Fruit fly (Drosophila melanogaster) whole organism, embryonic: ENCODE data around the gene Ublcp1.

Experiments
- B-H1 ChIP-seq: fragments of 200-800 bp; sonication (Bioruptor generic); IDR thresholded peaks from 3 replicates; pipeline ENCODE4 v1.3.6; 2022; ENCODE audit warnings: missing biosample characterization, missing genetic modification characterization
- CG11085 ChIP-seq: fragments of 200-800 bp; sonication (Bioruptor generic); IDR thresholded peaks from 2 replicates; pipeline ENCODE4 v1.3.6; 2022; ENCODE audit warnings: missing biosample characterization, missing genetic modification characterization
- CG11695 ChIP-seq: fragments of 200-800 bp; sonication (Bioruptor generic); IDR thresholded peaks from 3 replicates; pipeline ENCODE4 v1.3.6; 2022; ENCODE audit warnings: missing biosample characterization, missing genetic modification characterization
- CG12744 ChIP-seq: fragments of 200-800 bp; sonication (Bioruptor generic); optimal IDR thresholded peaks from 2 replicates; lab custom pipeline; 2016; ENCODE audit warnings: missing biosample characterization, missing genetic modification characterization
- CG13123 ChIP-seq: fragments of 200-800 bp; sonication (Bioruptor generic); optimal IDR thresholded peaks from 2 replicates; lab custom pipeline; 2016; ENCODE audit warnings: missing biosample characterization, missing genetic modification characterization
- CG13296 ChIP-seq: fragments of 200-800 bp; sonication (Bioruptor generic); optimal IDR thresholded peaks from 3 replicates; lab custom pipeline; 2018; ENCODE audit warnings: missing biosample characterization, mild to moderate bottlenecking, missing genetic modification characterization
- CG15479 ChIP-seq: fragments of 200-800 bp; sonication (Bioruptor generic); optimal IDR thresholded peaks from 3 replicates; lab custom pipeline; 2019; ENCODE audit warnings: missing biosample characterization, mild to moderate bottlenecking, missing genetic modification characterization, moderate library complexity
- CG1602 ChIP-seq: fragments of 200-800 bp; sonication (Bioruptor generic); optimal IDR thresholded peaks from 3 replicates; lab custom pipeline; 2016; ENCODE audit warnings: missing biosample characterization, missing genetic modification characterization
- CG17385 ChIP-seq: fragments of 200-800 bp; sonication (Bioruptor generic); optimal IDR thresholded peaks from 3 replicates; lab custom pipeline; 2018; ENCODE audit warnings: missing biosample characterization, mild to moderate bottlenecking, missing genetic modification characterization
- CG2678 ChIP-seq: fragments of 200-800 bp; sonication (Bioruptor generic); optimal IDR thresholded peaks from 3 replicates; lab custom pipeline; 2019; ENCODE audit warnings: missing biosample characterization, mild to moderate bottlenecking, missing genetic modification characterization, moderate library complexity
- CG2712 ChIP-seq: fragments of 200-800 bp; optimal IDR thresholded peaks from 3 replicates; lab custom pipeline; 2019; ENCODE audit warnings: missing biosample characterization, mild to moderate bottlenecking, missing genetic modification characterization, moderate library complexity
- CG33557 ChIP-seq: fragments of 200-800 bp; sonication (Bioruptor generic); optimal IDR thresholded peaks from 2 replicates; lab custom pipeline; 2019; ENCODE audit warnings: missing biosample characterization, mild to moderate bottlenecking, missing genetic modification characterization, moderate library complexity
- CG4328 ChIP-seq: fragments of 200-800 bp; sonication (Bioruptor generic); optimal IDR thresholded peaks from 3 replicates; lab custom pipeline; 2017; ENCODE audit warnings: missing biosample characterization, missing genetic modification reagents, missing genetic modification characterization
- CG4404 ChIP-seq: fragments of 200-800 bp; sonication (Bioruptor generic); IDR thresholded peaks from 2 replicates; pipeline ENCODE4 v1.3.6; 2022; ENCODE audit warnings: missing biosample characterization, missing genetic modification characterization
- CG6689 ChIP-seq: fragments of 200-800 bp; sonication (Bioruptor generic); IDR thresholded peaks from 2 replicates; pipeline ENCODE4 v1.3.6; 2022; ENCODE audit warnings: missing biosample characterization, missing genetic modification characterization
- CG8290 ChIP-seq, 3 experiments: fragments of 200-800 bp; sonication (Bioruptor generic); optimal IDR thresholded peaks; 2 replicates each; lab custom pipeline; 2016 to 2019; ENCODE audit warnings: missing biosample characterization in 3 of 3, missing genetic modification characterization in 3 of 3, mild to moderate bottlenecking in 2 of 3, moderate library complexity in 1 of 3
- CG8478 ChIP-seq: fragments of >200 bp; optimal IDR thresholded peaks from 2 replicates; lab custom pipeline; 2018
- CTCF ChIP-seq: fragments of 200-800 bp; sonication (Bioruptor generic); optimal IDR thresholded peaks from 2 replicates; lab custom pipeline; 2017; ENCODE audit warnings: missing biosample characterization, mild to moderate bottlenecking, missing genetic modification characterization, moderate library complexity
- CoRest ChIP-seq: fragments of 200-800 bp; sonication (Bioruptor generic); optimal IDR thresholded peaks from 3 replicates; lab custom pipeline; 2018; ENCODE audit warnings: missing biosample characterization, mild to moderate bottlenecking, missing genetic modification characterization, moderate library complexity
- Dref ChIP-seq: fragments of 200-800 bp; sonication (Bioruptor generic); IDR thresholded peaks from 2 replicates; pipeline ENCODE4 v1.3.6; 2022; ENCODE audit warnings: missing biosample characterization, missing genetic modification characterization
- E2f1 ChIP-seq: fragments of 200-800 bp; sonication (Bioruptor generic); IDR thresholded peaks from 2 replicates; pipeline ENCODE4 v1.3.6; 2022; ENCODE audit warnings: missing biosample characterization, missing genetic modification characterization
- GATAe ChIP-seq: fragments of 200-800 bp; sonication (Bioruptor generic); conservative IDR thresholded peaks from 2 replicates; pipeline ENCODE4 v1.3.6; 2022; ENCODE audit warnings: missing biosample characterization, missing genetic modification characterization
- Lhr ChIP-seq: fragments of 200-800 bp; sonication (Bioruptor generic); optimal IDR thresholded peaks from 3 replicates; lab custom pipeline; 2017; ENCODE audit warnings: mild to moderate bottlenecking, missing biosample characterization, missing genetic modification reagents, missing genetic modification characterization
- Med ChIP-seq: fragments of 200-800 bp; sonication (Bioruptor generic); peaks from one replicate; lab custom pipeline; 2016; ENCODE audit warnings: missing biosample characterization, missing genetic modification characterization, mild to moderate bottlenecking, inconsistent platforms, moderate library complexity
- NC2β ChIP-seq: fragments of 200-800 bp; sonication (Bioruptor generic); optimal IDR thresholded peaks from 2 replicates; lab custom pipeline; 2016; ENCODE audit warnings: missing biosample characterization, missing genetic modification characterization
- Rfx ChIP-seq: fragments of 200-800 bp; sonication (Bioruptor generic); IDR thresholded peaks from 2 replicates; pipeline ENCODE4 v1.3.6; 2022; ENCODE audit warnings: missing biosample characterization, missing genetic modification characterization
- cwo ChIP-seq: fragments of 200-800 bp; sonication (Bioruptor generic); optimal IDR thresholded peaks from 3 replicates; lab custom pipeline; 2017; ENCODE audit warnings: missing biosample characterization, missing genetic modification characterization, mild to moderate bottlenecking, moderate library complexity, missing genetic modification reagents
- dan ChIP-seq: fragments of 200-800 bp; sonication (Bioruptor generic); IDR thresholded peaks from 2 replicates; pipeline ENCODE4 v1.3.6; 2022; ENCODE audit warnings: missing biosample characterization, missing genetic modification characterization
- ewg ChIP-seq: fragments of 200-800 bp; sonication (Bioruptor generic); optimal IDR thresholded peaks from 3 replicates; lab custom pipeline; 2017; ENCODE audit warnings: mild to moderate bottlenecking, missing biosample characterization, missing genetic modification reagents, missing genetic modification characterization
- exex ChIP-seq: fragments of 200-800 bp; sonication (Bioruptor generic); optimal IDR thresholded peaks from 4 replicates; lab custom pipeline; 2018; ENCODE audit warnings: missing biosample characterization, mild to moderate bottlenecking, missing genetic modification characterization, moderate library complexity
- ftz-f1 ChIP-seq: fragments of 200-800 bp; sonication (Bioruptor generic); optimal IDR thresholded peaks from 2 replicates; lab custom pipeline; 2016; ENCODE audit warnings: missing biosample characterization, missing genetic modification characterization
- grn ChIP-seq: fragments of 200-800 bp; sonication (Bioruptor generic); optimal IDR thresholded peaks from 3 replicates; lab custom pipeline; 2017; ENCODE audit warnings: missing biosample characterization, missing genetic modification characterization
- ham ChIP-seq: fragments of 200-800 bp; sonication (Bioruptor generic); IDR thresholded peaks from 2 replicates; pipeline ENCODE4 v1.3.6; 2022; ENCODE audit warnings: missing biosample characterization, missing genetic modification characterization
- lov ChIP-seq, 2 experiments: fragments of 200-800 bp in 1 of 2; fragments of >200 bp in 1 of 2; sonication (Bioruptor generic) in 1 of 2; IDR thresholded peaks in 1 of 2; optimal IDR thresholded peaks in 1 of 2; 2 replicates in 1 of 2; 3 replicates in 1 of 2; pipeline versions ENCODE4 v1.3.6 to Lab custom; 2017 to 2022; ENCODE audit warnings: missing biosample characterization in 1 of 2, missing genetic modification characterization in 1 of 2
- nau ChIP-seq: fragments of 200-800 bp; sonication (Bioruptor generic); optimal IDR thresholded peaks from 3 replicates; lab custom pipeline; 2017; ENCODE audit warnings: missing biosample characterization, mild to moderate bottlenecking, missing genetic modification characterization, missing genetic modification reagents
- p53 ChIP-seq: fragments of 200-800 bp; sonication (Bioruptor generic); optimal IDR thresholded peaks from 2 replicates; lab custom pipeline; 2016; ENCODE audit warnings: missing biosample characterization, missing genetic modification characterization
- prd ChIP-seq, 3 experiments: fragments of >200 bp in 2 of 3; fragments of 200-800 bp in 1 of 3; sonication (Bioruptor generic) in 1 of 3; optimal IDR thresholded peaks in 2 of 3; IDR thresholded peaks in 1 of 3; 2 replicates in 2 of 3; 3 replicates in 1 of 3; pipeline versions ENCODE4 v1.3.6 to Lab custom; 2017 to 2022; ENCODE audit warnings: missing biosample characterization in 1 of 3, missing genetic modification characterization in 1 of 3
- row ChIP-seq: fragments of 200-800 bp; sonication (Bioruptor generic); IDR thresholded peaks from 3 replicates; pipeline ENCODE4 v1.3.6; 2022; ENCODE audit warnings: missing biosample characterization, missing genetic modification characterization
- run ChIP-seq: fragments of 200-800 bp; sonication (Bioruptor generic); optimal IDR thresholded peaks from 3 replicates; lab custom pipeline; 2018; ENCODE audit warnings: missing biosample characterization, mild to moderate bottlenecking, missing genetic modification characterization
- sob ChIP-seq: fragments of 200-800 bp; sonication (Bioruptor generic); IDR thresholded peaks from 2 replicates; pipeline ENCODE4 v1.3.6; 2022; ENCODE audit warnings: missing biosample characterization, missing genetic modification characterization
- stwl ChIP-seq: fragments of 200-800 bp; sonication (Bioruptor generic); optimal IDR thresholded peaks from 3 replicates; lab custom pipeline; 2018; ENCODE audit warnings: missing biosample characterization, mild to moderate bottlenecking, missing genetic modification characterization, moderate library complexity
- sug ChIP-seq: fragments of 200-800 bp; optimal IDR thresholded peaks from 2 replicates; lab custom pipeline; 2019; ENCODE audit warnings: missing biosample characterization, mild to moderate bottlenecking, missing genetic modification characterization, moderate library complexity
- tna ChIP-seq: fragments of 200-800 bp; sonication (Bioruptor generic); IDR thresholded peaks from 2 replicates; pipeline ENCODE4 v1.3.6; 2022; ENCODE audit warnings: missing biosample characterization, missing genetic modification characterization; ENCODE audit not compliant: partially characterized antibody
- usp ChIP-seq: fragments of >200 bp; optimal IDR thresholded peaks from 2 replicates; lab custom pipeline; 2017; ENCODE audit warnings: missing biosample characterization, missing genetic modification characterization
- yki ChIP-seq: fragments of >200 bp; optimal IDR thresholded peaks from 3 replicates; lab custom pipeline; 2018
- zen2 ChIP-seq: fragments of 200-800 bp; sonication (Bioruptor generic); IDR thresholded peaks from 3 replicates; pipeline ENCODE4 v1.3.6; 2022; ENCODE audit warnings: missing biosample characterization, missing genetic modification characterization; ENCODE audit not compliant: partially characterized antibody
- zfh1 ChIP-seq: fragments of 200-800 bp; sonication (Bioruptor generic); IDR thresholded peaks from 3 replicates; pipeline ENCODE4 v1.3.6; 2022; ENCODE audit warnings: missing biosample characterization, missing genetic modification characterization
- zfh2 ChIP-seq: fragments of 200-800 bp; sonication (Bioruptor generic); optimal IDR thresholded peaks from 2 replicates; lab custom pipeline; 2016; ENCODE audit warnings: missing biosample characterization, missing genetic modification characterization

Ublcp1 gene

DNA sequence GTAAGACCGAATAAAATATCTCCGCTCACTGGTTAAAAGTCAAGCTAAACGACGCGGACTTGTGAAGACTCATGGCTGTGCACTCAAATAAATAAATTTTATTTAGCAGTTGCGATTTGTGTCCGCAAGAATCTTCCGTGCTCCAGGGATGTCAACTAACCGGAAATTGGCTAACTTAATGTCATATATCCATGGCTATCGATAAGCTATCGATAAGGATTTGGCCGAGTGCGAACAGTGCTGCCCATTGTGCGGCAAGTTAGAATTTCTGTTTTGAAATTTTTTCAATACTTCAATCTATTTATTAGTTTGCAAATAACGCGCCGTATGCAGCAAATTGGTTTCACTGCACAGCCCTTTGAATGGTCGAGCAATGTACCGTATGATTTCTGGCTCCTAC lies 7.4 kb upstream of the Ublcp1 start, which contains the start of gene p53 (continued):
- TF ChIP-seq row (GFP tag; lab: Robert Waterston, UW) (peak; percentile 55), stwl (tag; lab: Kevin White, UChicago) (peak; percentile 90), CG6689 (GFP tag; lab: Robert Waterston, UW) (0 out of 2 replicates have a peak, but pooled peaks have one; percentile 41), CG11085 (peak; percentile 70)

DNA sequence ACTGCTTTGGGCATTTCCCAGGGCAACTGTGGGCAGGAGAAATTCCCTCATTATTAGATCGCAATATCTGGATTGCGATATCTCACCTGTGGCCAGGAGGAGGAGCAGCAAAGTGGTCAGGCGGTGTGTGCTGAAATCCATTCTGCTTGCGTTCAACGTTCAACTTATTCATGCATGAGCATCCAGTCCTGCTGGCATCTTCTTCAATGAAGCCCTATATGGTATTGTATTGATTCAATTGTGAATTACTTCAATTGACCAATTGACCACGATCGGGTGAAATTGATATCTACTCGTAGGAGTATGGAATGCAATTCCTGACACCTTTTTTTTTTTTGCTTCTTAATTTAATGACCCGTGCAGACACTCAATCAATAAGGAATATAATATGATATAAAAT lies 5.2 kb upstream of the Ublcp1 start:
- TF ChIP-seq p53 (GFP tag; lab: Kevin White, UChicago) (no peak), prd (optimal IDR thresholded peaks at IDR 0.05; lab: Kevin White, UChicago) (no peak), prd (GFP tag; IDR thresholded peaks at IDR 0.05; lab: Robert Waterston, UW) (0 out of 3 replicates have a peak, but pooled peaks have one; percentile 4)

dm6 chr3R:23056753-23057152 lies 4.5 kb upstream of the Ublcp1 start:
- TF ChIP-seq grn (GFP tag; lab: Kevin White, UChicago), result peak; percentile 77
- no peak for TF ChIP-seq usp (GFP tag; lab: Kevin White, UChicago)
- peak; percentile 51 for TF ChIP-seq exex (tag; lab: Kevin White, UChicago)
- TF ChIP-seq Med, result peak; percentile 9
- TF ChIP-seq CG1602 (GFP tag; lab: Kevin White, UChicago), result no peak
- peak; percentile 39; the same call in 1 of the 2 replicates for TF ChIP-seq GATAe (GFP tag; lab: Robert Waterston, UW)
- TF ChIP-seq zen2 (GFP tag; lab: Robert Waterston, UW), result no peak
- no peak for TF ChIP-seq cwo (GFP tag; lab: Kevin White, UChicago)
- no peak for TF ChIP-seq CG12744 (GFP tag; lab: Kevin White, UChicago)
- no peak for TF ChIP-seq run
- no peak for TF ChIP-seq CG8290 (GFP tag; optimal IDR thresholded peaks at IDR 0.05; lab: Kevin White, UChicago)
- TF ChIP-seq CG8290 (tag; optimal IDR thresholded peaks at IDR 0.05; lab: Kevin White, UChicago), result no peak
- TF ChIP-seq lov (optimal IDR thresholded peaks at IDR 0.05; lab: Kevin White, UChicago), result no peak
- no peak for TF ChIP-seq lov (GFP tag; IDR thresholded peaks at IDR 0.05; lab: Robert Waterston, UW)
- no peak for TF ChIP-seq CG13123
- TF ChIP-seq CG17385 (GFP tag; lab: Kevin White, UChicago), result no peak
- TF ChIP-seq Rfx (GFP tag; lab: Robert Waterston, UW), result 0 out of 2 replicates have a peak, but pooled peaks have one; percentile 19
- TF ChIP-seq dan (GFP tag; lab: Robert Waterston, UW), result no peak
- peak; percentile 55 for TF ChIP-seq sug
- TF ChIP-seq tna (GFP tag; lab: Robert Waterston, UW), result no peak
- no peak for TF ChIP-seq CG4404 (GFP tag; lab: Robert Waterston, UW)
- no peak for TF ChIP-seq E2f1 (GFP tag; lab: Robert Waterston, UW)
- no peak for TF ChIP-seq zfh1
- TF ChIP-seq CG2712, result no peak
- TF ChIP-seq CG11695 (GFP tag; lab: Robert Waterston, UW), result no peak
- no peak for TF ChIP-seq ham (GFP tag; lab: Robert Waterston, UW)
- TF ChIP-seq ewg (GFP tag; lab: Kevin White, UChicago), result no peak
- TF ChIP-seq CoRest, result no peak
- no peak for TF ChIP-seq CG8478 (lab: Kevin White, UChicago)
- TF ChIP-seq NC2β, result no peak
- no peak for TF ChIP-seq yki (lab: Kevin White, UChicago)
- no peak for TF ChIP-seq CG4328 (GFP tag; lab: Kevin White, UChicago)
- TF ChIP-seq CG15479 (GFP tag; lab: Kevin White, UChicago), result no peak
- no peak for TF ChIP-seq Lhr (GFP tag; lab: Kevin White, UChicago)
- no peak for TF ChIP-seq B-H1 (GFP tag; lab: Robert Waterston, UW)
- TF ChIP-seq CG13296 (GFP tag; lab: Kevin White, UChicago), result no peak
- no peak for TF ChIP-seq Dref (GFP tag; lab: Robert Waterston, UW)
- no peak for TF ChIP-seq ftz-f1
- TF ChIP-seq nau, result no peak
- peak; percentile 4 for TF ChIP-seq CG2678 (tag; lab: Kevin White, UChicago)
- no peak for TF ChIP-seq CG33557 (GFP tag; lab: Kevin White, UChicago)
- no peak for TF ChIP-seq CTCF (GFP tag; lab: Kevin White, UChicago)
- no peak for TF ChIP-seq sob (GFP tag; lab: Robert Waterston, UW)
- TF ChIP-seq zfh2, result no peak
